Fruit fly (Drosophila melanogaster) S2 (cell line): ENCODE measurements around the gene CG34260.

Experiments
- CG8478 ChIP-seq: fragments of >200 bp; optimal IDR thresholded peaks from 2 replicates; lab custom pipeline; 2018
- CTCF ChIP-seq, 2 experiments: fragments of >200 bp; optimal IDR thresholded peaks; 2 replicates each; lab custom pipeline; 2018

dm6 chr3L:20711397-20711796 is 2.5 kb upstream of the CG34260 start:
- TF ChIP-seq CG8478 (lab: Kevin White, UChicago) (no peak), CTCF (optimal IDR thresholded peaks at IDR 0.05; lab: Kevin White, UChicago) (peak; percentile 84 to 95)
